Fruit fly (Drosophila melanogaster) whole organism, embryonic: ENCODE data around the gene rgn.
A peak's percentile ranks its signal among the peaks of the same experiment; 100 is the strongest.

Experiments
- Atf3 ChIP-seq: fragments of 200-800 bp; sonication (Bioruptor generic); optimal IDR thresholded peaks from 3 replicates; lab custom pipeline; 2016; ENCODE audit warnings: missing biosample characterization, missing genetic modification characterization
- Bdp1 ChIP-seq: fragments of 200-800 bp; sonication (Bioruptor generic); optimal IDR thresholded peaks from 3 replicates; lab custom pipeline; 2016; ENCODE audit warnings: missing biosample characterization, missing genetic modification characterization
- CG10267 ChIP-seq: fragments of 200-800 bp; sonication (Bioruptor generic); optimal IDR thresholded peaks from 2 replicates; lab custom pipeline; 2018; ENCODE audit warnings: missing biosample characterization, mild to moderate bottlenecking, missing genetic modification characterization, moderate library complexity
- CG10462 ChIP-seq: fragments of 200-800 bp; sonication (Bioruptor generic); optimal IDR thresholded peaks from 2 replicates; lab custom pipeline; 2016; ENCODE audit warnings: missing biosample characterization, missing genetic modification characterization
- CG11560 ChIP-seq: fragments of 200-800 bp; sonication (Bioruptor generic); IDR thresholded peaks from 3 replicates; pipeline ENCODE4 v1.3.6; 2022; ENCODE audit warnings: missing biosample characterization, missing genetic modification characterization
- CG11695 ChIP-seq: fragments of 200-800 bp; sonication (Bioruptor generic); IDR thresholded peaks from 3 replicates; pipeline ENCODE4 v1.3.6; 2022; ENCODE audit warnings: missing biosample characterization, missing genetic modification characterization
- CG11723 ChIP-seq: fragments of 200-800 bp; sonication (Bioruptor generic); optimal IDR thresholded peaks from 2 replicates; lab custom pipeline; 2017; ENCODE audit warnings: missing biosample characterization, mild to moderate bottlenecking, missing genetic modification characterization
- CG12744 ChIP-seq: fragments of 200-800 bp; sonication (Bioruptor generic); optimal IDR thresholded peaks from 2 replicates; lab custom pipeline; 2016; ENCODE audit warnings: missing biosample characterization, missing genetic modification characterization
- CG14710 ChIP-seq: fragments of 200-800 bp; sonication (Bioruptor generic); optimal IDR thresholded peaks from 3 replicates; lab custom pipeline; 2019; ENCODE audit warnings: missing biosample characterization, mild to moderate bottlenecking, missing genetic modification characterization, moderate library complexity
- CG1647 ChIP-seq: fragments of 200-800 bp; sonication (Bioruptor generic); optimal IDR thresholded peaks from 3 replicates; lab custom pipeline; 2016; ENCODE audit warnings: missing biosample characterization, missing genetic modification characterization
- CG16779 ChIP-seq: fragments of 200-800 bp; sonication (Bioruptor generic); IDR thresholded peaks from 2 replicates; pipeline ENCODE4 v1.3.6; 2022; ENCODE audit warnings: missing biosample characterization, missing genetic modification characterization
- CG16815 ChIP-seq: fragments of 200-800 bp; sonication (Bioruptor generic); optimal IDR thresholded peaks from 3 replicates; lab custom pipeline; 2017; ENCODE audit warnings: missing biosample characterization, mild to moderate bottlenecking, missing genetic modification characterization
- CG16863 ChIP-seq: fragments of 200-800 bp; sonication (Bioruptor generic); optimal IDR thresholded peaks from 3 replicates; lab custom pipeline; 2016; ENCODE audit warnings: missing biosample characterization, missing genetic modification characterization
- CG18262 ChIP-seq: fragments of 200-800 bp; optimal IDR thresholded peaks from 3 replicates; lab custom pipeline; 2019; ENCODE audit warnings: missing biosample characterization, mild to moderate bottlenecking, missing genetic modification characterization, moderate library complexity
- CG18764 ChIP-seq: fragments of 200-800 bp; sonication (Bioruptor generic); optimal IDR thresholded peaks from 3 replicates; lab custom pipeline; 2016; ENCODE audit warnings: missing biosample characterization, missing genetic modification characterization
- CG30431 ChIP-seq: fragments of 200-800 bp; sonication (Bioruptor generic); optimal IDR thresholded peaks from 2 replicates; lab custom pipeline; 2017; ENCODE audit warnings: missing biosample characterization, missing genetic modification characterization
- CG4328 ChIP-seq: fragments of 200-800 bp; sonication (Bioruptor generic); optimal IDR thresholded peaks from 3 replicates; lab custom pipeline; 2017; ENCODE audit warnings: missing biosample characterization, missing genetic modification reagents, missing genetic modification characterization
- CG5245 ChIP-seq: fragments of 200-800 bp; sonication (Bioruptor generic); optimal IDR thresholded peaks from 3 replicates; lab custom pipeline; 2016; ENCODE audit warnings: missing biosample characterization, missing genetic modification characterization
- CG7271 ChIP-seq: fragments of 200-800 bp; sonication (Bioruptor generic); optimal IDR thresholded peaks from 2 replicates; lab custom pipeline; 2018; ENCODE audit warnings: missing biosample characterization, mild to moderate bottlenecking, missing genetic modification characterization, moderate library complexity
- CG7987 ChIP-seq: fragments of 200-800 bp; sonication (Bioruptor generic); optimal IDR thresholded peaks from 2 replicates; lab custom pipeline; 2018; ENCODE audit warnings: missing biosample characterization, mild to moderate bottlenecking, missing genetic modification characterization, moderate library complexity
- CTCF ChIP-seq: fragments of 200-800 bp; sonication (Bioruptor generic); optimal IDR thresholded peaks from 2 replicates; lab custom pipeline; 2017; ENCODE audit warnings: missing biosample characterization, mild to moderate bottlenecking, missing genetic modification characterization, moderate library complexity
- Gsc ChIP-seq: fragments of 200-800 bp; sonication (Bioruptor generic); IDR thresholded peaks from 2 replicates; pipeline ENCODE4 v1.3.6; 2022; ENCODE audit warnings: missing biosample characterization, missing genetic modification characterization
- H2.0 ChIP-seq: fragments of 200-800 bp; sonication (Bioruptor generic); IDR thresholded peaks from 2 replicates; pipeline ENCODE4 v1.3.6; 2022; ENCODE audit warnings: missing biosample characterization, missing genetic modification characterization
- HLHmδ ChIP-seq: fragments of 200-800 bp; sonication (Bioruptor generic); optimal IDR thresholded peaks from 2 replicates; lab custom pipeline; 2018; ENCODE audit warnings: missing biosample characterization, mild to moderate bottlenecking, missing genetic modification characterization, moderate library complexity
- Hey ChIP-seq: fragments of 200-800 bp; sonication (Bioruptor generic); optimal IDR thresholded peaks from 3 replicates; lab custom pipeline; 2018; ENCODE audit warnings: missing biosample characterization, mild to moderate bottlenecking, missing genetic modification characterization
- MTF-1 ChIP-seq: fragments of 200-800 bp; sonication (Bioruptor generic); optimal IDR thresholded peaks from 2 replicates; lab custom pipeline; 2018; ENCODE audit warnings: missing biosample characterization, mild to moderate bottlenecking, missing genetic modification characterization, borderline replicate concordance
- Mes4 ChIP-seq: fragments of 200-800 bp; sonication (Bioruptor generic); optimal IDR thresholded peaks from 2 replicates; lab custom pipeline; 2016; ENCODE audit warnings: missing biosample characterization, missing genetic modification characterization
- Poxn ChIP-seq: fragments of 200-800 bp; sonication (Bioruptor generic); IDR thresholded peaks from 2 replicates; pipeline ENCODE4 v1.3.6; 2022; ENCODE audit warnings: missing biosample characterization, missing genetic modification characterization
- Sry-β ChIP-seq: fragments of 200-800 bp; sonication (Bioruptor generic); optimal IDR thresholded peaks from 2 replicates; lab custom pipeline; 2018; ENCODE audit warnings: missing biosample characterization, mild to moderate bottlenecking, missing genetic modification characterization, moderate library complexity
- Ssrp ChIP-seq: fragments of 200-800 bp; sonication (Bioruptor generic); optimal IDR thresholded peaks from 2 replicates; lab custom pipeline; 2018; ENCODE audit warnings: missing biosample characterization, mild to moderate bottlenecking, missing genetic modification characterization, moderate library complexity
- ac ChIP-seq: fragments of 200-800 bp; sonication (Bioruptor generic); optimal IDR thresholded peaks from 3 replicates; lab custom pipeline; 2017; ENCODE audit warnings: missing biosample characterization, mild to moderate bottlenecking, missing genetic modification characterization
- az2 ChIP-seq: fragments of 200-800 bp; sonication (Bioruptor generic); optimal IDR thresholded peaks from 3 replicates; lab custom pipeline; 2016; ENCODE audit warnings: missing biosample characterization, missing genetic modification characterization
- bsh ChIP-seq, 2 experiments: fragments of 200-800 bp; sonication (Bioruptor generic); optimal IDR thresholded peaks; 2 replicates each; lab custom pipeline; 2017 to 2018; ENCODE audit warnings: mild to moderate bottlenecking in 2 of 2, missing biosample characterization in 2 of 2, missing genetic modification characterization in 2 of 2, moderate library complexity in 1 of 2
- caup ChIP-seq: fragments of 200-800 bp; sonication (Bioruptor generic); optimal IDR thresholded peaks from 3 replicates; lab custom pipeline; 2017; ENCODE audit warnings: missing biosample characterization, mild to moderate bottlenecking, missing genetic modification characterization, moderate library complexity; ENCODE audit not compliant: severe bottlenecking
- chif ChIP-seq, 2 experiments: fragments of 200-800 bp; sonication (Bioruptor generic); optimal IDR thresholded peaks; 3 replicates each; lab custom pipeline; 2016; ENCODE audit warnings: missing biosample characterization in 2 of 2, missing genetic modification characterization in 2 of 2
- chm ChIP-seq: fragments of 200-800 bp; sonication (Bioruptor generic); IDR thresholded peaks from 2 replicates; pipeline ENCODE4 v1.3.6; 2022; ENCODE audit warnings: missing biosample characterization, missing genetic modification characterization
- corto ChIP-seq: fragments of 200-800 bp; sonication (Bioruptor generic); optimal IDR thresholded peaks from 2 replicates; lab custom pipeline; 2016; ENCODE audit warnings: missing biosample characterization, mild to moderate bottlenecking, missing genetic modification characterization, moderate library complexity
- crp ChIP-seq, 2 experiments: fragments of 200-800 bp; sonication (Bioruptor generic); optimal IDR thresholded peaks; 2 replicates in 1 of 2; 3 replicates in 1 of 2; lab custom pipeline; 2017; ENCODE audit warnings: missing biosample characterization in 2 of 2, missing genetic modification characterization in 2 of 2, mild to moderate bottlenecking in 1 of 2, moderate library complexity in 1 of 2
- danr ChIP-seq: fragments of 200-800 bp; sonication (Bioruptor generic); IDR thresholded peaks from 2 replicates; pipeline ENCODE4 v1.3.6; 2022; ENCODE audit warnings: missing biosample characterization, missing genetic modification characterization
- gce ChIP-seq: fragments of 200-800 bp; sonication (Bioruptor generic); IDR thresholded peaks from 3 replicates; pipeline ENCODE4 v1.3.6; 2022; ENCODE audit warnings: missing biosample characterization, missing genetic modification characterization
- grau ChIP-seq: fragments of 200-800 bp; optimal IDR thresholded peaks from 3 replicates; lab custom pipeline; 2019; ENCODE audit warnings: missing biosample characterization, mild to moderate bottlenecking, missing genetic modification characterization, moderate library complexity
- gsb ChIP-seq: fragments of 200-800 bp; sonication (Bioruptor generic); IDR thresholded peaks from 2 replicates; pipeline ENCODE4 v1.3.6; 2022; ENCODE audit warnings: missing biosample characterization, missing genetic modification characterization
- ham ChIP-seq: fragments of 200-800 bp; sonication (Bioruptor generic); IDR thresholded peaks from 2 replicates; pipeline ENCODE4 v1.3.6; 2022; ENCODE audit warnings: missing biosample characterization, missing genetic modification characterization
- lilli ChIP-seq: fragments of 200-800 bp; sonication (Bioruptor generic); optimal IDR thresholded peaks from 3 replicates; lab custom pipeline; 2016; ENCODE audit warnings: missing biosample characterization, missing genetic modification characterization
- nom ChIP-seq: fragments of 200-800 bp; sonication (Bioruptor generic); optimal IDR thresholded peaks from 2 replicates; lab custom pipeline; 2017; ENCODE audit warnings: missing biosample characterization, missing genetic modification characterization, mild to moderate bottlenecking, moderate library complexity, missing genetic modification reagents
- onecut ChIP-seq: fragments of 200-800 bp; sonication (Bioruptor generic); IDR thresholded peaks from 2 replicates; pipeline ENCODE4 v1.3.6; 2022; ENCODE audit warnings: missing biosample characterization, missing genetic modification characterization
- p53 ChIP-seq: fragments of 200-800 bp; sonication (Bioruptor generic); optimal IDR thresholded peaks from 2 replicates; lab custom pipeline; 2016; ENCODE audit warnings: missing biosample characterization, missing genetic modification characterization
- slp2 ChIP-seq: fragments of 200-800 bp; sonication (Bioruptor generic); optimal IDR thresholded peaks from 2 replicates; lab custom pipeline; 2016; ENCODE audit warnings: missing biosample characterization, missing genetic modification characterization
- zen ChIP-seq: fragments of 200-800 bp; sonication (Bioruptor generic); optimal IDR thresholded peaks from 3 replicates; lab custom pipeline; 2018; ENCODE audit warnings: missing biosample characterization, mild to moderate bottlenecking, missing genetic modification characterization, moderate library complexity
- zf30C ChIP-seq: fragments of 200-800 bp; sonication (Bioruptor generic); optimal IDR thresholded peaks from 3 replicates; lab custom pipeline; 2018; ENCODE audit warnings: missing biosample characterization, mild to moderate bottlenecking, missing genetic modification characterization
- zfh1 ChIP-seq: fragments of 200-800 bp; sonication (Bioruptor generic); IDR thresholded peaks from 3 replicates; pipeline ENCODE4 v1.3.6; 2022; ENCODE audit warnings: missing biosample characterization, missing genetic modification characterization

The rgn gene

DNA sequence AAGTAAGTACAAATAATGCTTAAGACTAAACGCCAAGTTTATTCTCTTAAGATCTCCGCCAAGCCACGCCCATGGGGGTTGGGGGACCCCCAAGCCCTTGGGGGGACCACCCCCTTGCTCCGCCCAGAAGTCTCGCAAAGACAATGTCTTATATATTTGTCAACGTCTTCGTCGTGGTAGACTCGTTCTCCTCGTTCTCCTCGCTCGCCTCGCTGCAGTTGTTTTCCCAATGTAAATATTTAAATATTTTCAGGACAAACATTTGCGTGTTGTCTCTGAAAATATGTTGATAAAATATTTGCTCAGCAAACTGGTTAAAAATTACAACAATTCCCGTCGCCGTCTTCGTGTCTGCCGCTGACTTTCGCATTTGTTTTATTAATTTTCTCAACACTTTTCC is 81.9 kb downstream of the rgn start (continued):
- peak; percentile 51; the same call in 2 of the 3 replicates for TF ChIP-seq CG11695
- no peak for TF ChIP-seq CG11560 (tag; lab: Robert Waterston, UW)
- peak; percentile 95 for TF ChIP-seq zen
- TF ChIP-seq Gsc = no peak
- TF ChIP-seq Poxn (GFP tag; lab: Robert Waterston, UW) = no peak
- peak in 1 of 2 experiments; percentile 27 for TF ChIP-seq crp (GFP tag; optimal IDR thresholded peaks at IDR 0.05; lab: Kevin White, UChicago)
- TF ChIP-seq onecut (GFP tag; lab: Robert Waterston, UW) = peak; percentile 73
- no peak for TF ChIP-seq ham
- TF ChIP-seq corto (GFP tag; lab: Kevin White, UChicago) = no peak
- peak; percentile 25 for TF ChIP-seq slp2 (GFP tag; lab: Kevin White, UChicago)
- TF ChIP-seq chm (GFP tag; lab: Robert Waterston, UW) = peak; percentile 63; the same call in 1 of the 2 replicates
- TF ChIP-seq zf30C (GFP tag; lab: Kevin White, UChicago) = no peak
- peak; percentile 24 for TF ChIP-seq Atf3
- peak; percentile 100 for TF ChIP-seq ac (GFP tag; lab: Kevin White, UChicago)
- no peak for TF ChIP-seq gsb (GFP tag; lab: Robert Waterston, UW)
- no peak for TF ChIP-seq Hey (tag; lab: Kevin White, UChicago)
- TF ChIP-seq danr (GFP tag; lab: Robert Waterston, UW) = 0 out of 2 replicates have a peak, but pooled peaks have one; percentile 17
- TF ChIP-seq Sry-β (GFP tag; lab: Kevin White, UChicago) = peak; percentile 63
- TF ChIP-seq CG1647 (GFP tag; lab: Kevin White, UChicago) = peak; percentile 4
- peak; percentile 54 to 62 for TF ChIP-seq chif (GFP tag; optimal IDR thresholded peaks at IDR 0.05; lab: Kevin White, UChicago)
- TF ChIP-seq caup (GFP tag; lab: Kevin White, UChicago) = peak; percentile 45
- peak; percentile 23 for TF ChIP-seq az2 (GFP tag; lab: Kevin White, UChicago)
- TF ChIP-seq MTF-1 (GFP tag; lab: Kevin White, UChicago) = peak; percentile 91
- peak; percentile 89 for TF ChIP-seq zfh1 (GFP tag; lab: Robert Waterston, UW)
- peak; percentile 17 for TF ChIP-seq CG12744
- peak; percentile 54 for TF ChIP-seq Ssrp (tag; lab: Kevin White, UChicago)
- TF ChIP-seq CG30431 = peak; percentile 68
- peak; percentile 58 for TF ChIP-seq grau (tag; lab: Kevin White, UChicago)
- no peak for TF ChIP-seq CG4328 (GFP tag; lab: Kevin White, UChicago)
- TF ChIP-seq H2.0 (GFP tag; lab: Robert Waterston, UW) = peak; percentile 37; the same call in 1 of the 2 replicates
- peak; percentile 59 for TF ChIP-seq CG16815
- TF ChIP-seq CG11723 (GFP tag; lab: Kevin White, UChicago) = peak; percentile 52
- TF ChIP-seq bsh (GFP tag; optimal IDR thresholded peaks at IDR 0.05; lab: Kevin White, UChicago) = peak in 1 of 2 experiments; percentile 87
- TF ChIP-seq nom = no peak
- peak; percentile 45 for TF ChIP-seq Bdp1 (GFP tag; lab: Kevin White, UChicago)
- TF ChIP-seq CG16863 (GFP tag; lab: Kevin White, UChicago) = peak; percentile 61
- peak; percentile 30 for TF ChIP-seq CG10462 (GFP tag; lab: Kevin White, UChicago)
- peak; percentile 51 for TF ChIP-seq HLHmδ (GFP tag; lab: Kevin White, UChicago)
- peak; percentile 88 for TF ChIP-seq CG18262
- no peak for TF ChIP-seq p53 (GFP tag; lab: Kevin White, UChicago)
- peak; percentile 0 for TF ChIP-seq lilli
- TF ChIP-seq CTCF (GFP tag; lab: Kevin White, UChicago) = peak; percentile 38
- peak; percentile 61; the same call in 2 of the 3 replicates for TF ChIP-seq gce (GFP tag; lab: Robert Waterston, UW)
- peak; percentile 34 for TF ChIP-seq CG18764 (GFP tag; lab: Kevin White, UChicago)
- peak; percentile 9 for TF ChIP-seq Mes4 (GFP tag; lab: Kevin White, UChicago)
- TF ChIP-seq CG7987 (GFP tag; lab: Kevin White, UChicago) = peak; percentile 74
- TF ChIP-seq CG16779 (GFP tag; lab: Robert Waterston, UW) = no peak
- peak; percentile 92 for TF ChIP-seq CG14710 (tag; lab: Kevin White, UChicago)
- TF ChIP-seq CG5245 (GFP tag; lab: Kevin White, UChicago) = peak; percentile 9
- peak; percentile 76 for TF ChIP-seq CG10267 (tag; lab: Kevin White, UChicago)
- TF ChIP-seq CG7271 (tag; lab: Kevin White, UChicago) = peak; percentile 97
